Worm (Caenorhabditis elegans) whole organism, midembryonic: ENCODE data around the gene mlh-1.

Experiments
- cog-1 ChIP-seq: sonication (generic microtip); optimal IDR thresholded peaks from 2 replicates; lab custom pipeline; 2016; ENCODE audit warnings: missing genetic modification characterization, missing compliant biosample characterization
- med-1 ChIP-seq: sonication (generic microtip); optimal IDR thresholded peaks from 2 replicates; lab custom pipeline; 2017; ENCODE audit warnings: missing genetic modification characterization, mild to moderate bottlenecking, missing compliant biosample characterization, antibody characterized with exemption, missing genetic modification reagents; ENCODE audit not compliant: insufficient read depth
- ref-1 ChIP-seq: fragments of 200-800 bp; sonication (Bioruptor generic); conservative IDR thresholded peaks from 2 replicates; pipeline ENCODE4 v1.3.6; 2022; ENCODE audit warnings: missing genetic modification reagents, missing genetic modification characterization, missing compliant biosample characterization
- tab-1 ChIP-seq: fragments of 200-800 bp; sonication (Bioruptor generic); IDR thresholded peaks from 2 replicates; pipeline ENCODE4 v1.3.6; 2022; ENCODE audit warnings: missing genetic modification characterization, missing compliant biosample characterization
- ztf-29 ChIP-seq: fragments of 200-800 bp; sonication (Bioruptor generic); IDR thresholded peaks from 2 replicates; pipeline ENCODE4 v1.3.6; 2022; ENCODE audit warnings: missing genetic modification reagents, missing genetic modification characterization, missing compliant biosample characterization

DNA sequence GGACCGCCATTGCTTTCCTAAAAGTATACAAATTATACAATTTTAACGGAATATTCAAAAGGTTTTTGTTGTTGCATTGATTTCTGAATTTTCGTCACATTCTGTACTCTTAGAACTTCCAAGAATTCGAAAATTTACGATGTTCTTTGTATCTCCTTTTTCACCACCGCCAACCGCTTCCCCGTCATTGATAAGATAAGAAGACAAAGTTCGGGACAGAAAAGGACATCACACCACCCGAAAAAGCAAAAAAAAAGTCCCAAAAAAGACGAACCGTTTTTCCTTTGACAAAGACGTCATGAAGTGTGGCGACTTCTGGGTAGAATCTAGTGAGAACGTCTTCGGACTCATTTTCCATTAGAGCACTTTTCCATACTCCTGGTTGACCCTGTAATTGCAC is 28.1 kb upstream of the mlh-1 start:
- TF ChIP-seq tab-1 (GFP tag; lab: Robert Waterston, UW) (no peak), cog-1 (tag; lab: Kevin White, UChicago) (no peak), ztf-29 (no peak), med-1 (GFP tag; lab: Kevin White, UChicago) (no peak), ref-1 (GFP tag; lab: Robert Waterston, UW) (no peak)
